Fruit fly (Drosophila melanogaster) whole organism, embryonic: ENCODE results near the gene CG7366.
A peak's percentile ranks its signal among the peaks of the same experiment; 100 is the strongest.
"Not testable (repeated sequence)": the region's sequence is repeated elsewhere in the genome, so short reads cannot be mapped to it uniquely, and the experiment has no call there.

Experiments used
- Adf1 ChIP-seq: fragments of 200-800 bp; sonication (Bioruptor generic); IDR thresholded peaks from 2 replicates; pipeline ENCODE4 v1.3.6; 2022; ENCODE audit warnings: missing biosample characterization, missing genetic modification characterization
- B-H1 ChIP-seq: fragments of 200-800 bp; sonication (Bioruptor generic); IDR thresholded peaks from 3 replicates; pipeline ENCODE4 v1.3.6; 2022; ENCODE audit warnings: missing biosample characterization, missing genetic modification characterization
- CG11456 ChIP-seq: fragments of 200-800 bp; sonication (Bioruptor generic); IDR thresholded peaks from 3 replicates; pipeline ENCODE4 v1.3.6; 2022; ENCODE audit warnings: missing biosample characterization, missing genetic modification characterization
- CG12236 ChIP-seq: fragments of 200-800 bp; sonication (Bioruptor generic); optimal IDR thresholded peaks from 2 replicates; lab custom pipeline; 2016; ENCODE audit warnings: missing biosample characterization, missing genetic modification characterization
- CG13296 ChIP-seq: fragments of 200-800 bp; sonication (Bioruptor generic); optimal IDR thresholded peaks from 3 replicates; lab custom pipeline; 2018; ENCODE audit warnings: missing biosample characterization, mild to moderate bottlenecking, missing genetic modification characterization
- CG13424 ChIP-seq: fragments of 200-800 bp; sonication (Bioruptor generic); optimal IDR thresholded peaks from 2 replicates; lab custom pipeline; 2019; ENCODE audit warnings: missing biosample characterization, mild to moderate bottlenecking, missing genetic modification characterization, moderate library complexity
- CG14965 ChIP-seq: fragments of 200-800 bp; sonication (Bioruptor generic); optimal IDR thresholded peaks from 2 replicates; lab custom pipeline; 2016; ENCODE audit warnings: missing biosample characterization, missing genetic modification characterization, borderline replicate concordance
- CG17829 ChIP-seq: fragments of 200-800 bp; optimal IDR thresholded peaks from 2 replicates; lab custom pipeline; 2019; ENCODE audit warnings: missing biosample characterization, mild to moderate bottlenecking, missing genetic modification characterization, moderate library complexity
- CG6654 ChIP-seq: fragments of 200-800 bp; sonication (Bioruptor generic); optimal IDR thresholded peaks from 2 replicates; lab custom pipeline; 2017; ENCODE audit warnings: missing biosample characterization, mild to moderate bottlenecking, missing genetic modification characterization
- CG7928 ChIP-seq: fragments of 200-800 bp; sonication (Bioruptor generic); optimal IDR thresholded peaks from 2 replicates; lab custom pipeline; 2017; ENCODE audit warnings: missing biosample characterization, mild to moderate bottlenecking, missing genetic modification characterization
- CG8924 ChIP-seq: fragments of 200-800 bp; optimal IDR thresholded peaks from 3 replicates; lab custom pipeline; 2019; ENCODE audit warnings: missing biosample characterization, mild to moderate bottlenecking, missing genetic modification characterization, moderate library complexity
- Dbx ChIP-seq: fragments of 200-800 bp; sonication (Bioruptor generic); IDR thresholded peaks from 3 replicates; pipeline ENCODE4 v1.3.6; 2022; ENCODE audit warnings: missing biosample characterization, missing genetic modification characterization
- Dfd ChIP-seq, 2 experiments: fragments of >200 bp; optimal IDR thresholded peaks; 2 replicates each; lab custom pipeline; 2017; ENCODE audit warnings: missing biosample characterization in 2 of 2, missing genetic modification characterization in 2 of 2
- Dref ChIP-seq: fragments of 200-800 bp; sonication (Bioruptor generic); IDR thresholded peaks from 2 replicates; pipeline ENCODE4 v1.3.6; 2022; ENCODE audit warnings: missing biosample characterization, missing genetic modification characterization
- E2f1 ChIP-seq: fragments of 200-800 bp; sonication (Bioruptor generic); IDR thresholded peaks from 2 replicates; pipeline ENCODE4 v1.3.6; 2022; ENCODE audit warnings: missing biosample characterization, missing genetic modification characterization
- HLH4C ChIP-seq: fragments of 200-800 bp; sonication (Bioruptor generic); IDR thresholded peaks from 3 replicates; pipeline ENCODE4 v1.3.6; 2022; ENCODE audit warnings: missing biosample characterization, missing genetic modification characterization; ENCODE audit not compliant: partially characterized antibody
- Hand ChIP-seq: fragments of 200-800 bp; sonication (Bioruptor generic); optimal IDR thresholded peaks from 2 replicates; lab custom pipeline; 2017; ENCODE audit warnings: mild to moderate bottlenecking, missing biosample characterization, missing genetic modification reagents, missing genetic modification characterization
- Hmr ChIP-seq: fragments of 200-800 bp; sonication (Bioruptor generic); optimal IDR thresholded peaks from 3 replicates; lab custom pipeline; 2017; ENCODE audit warnings: mild to moderate bottlenecking, missing biosample characterization, missing genetic modification reagents, missing genetic modification characterization
- Nf-YC ChIP-seq: fragments of 200-800 bp; optimal IDR thresholded peaks from 3 replicates; lab custom pipeline; 2019; ENCODE audit warnings: missing biosample characterization, mild to moderate bottlenecking, missing genetic modification characterization, moderate library complexity
- Oaz ChIP-seq: fragments of 200-800 bp; sonication (Bioruptor generic); IDR thresholded peaks from 2 replicates; pipeline ENCODE4 v1.3.6; 2022; ENCODE audit warnings: missing biosample characterization, missing genetic modification characterization
- Sox102F ChIP-seq: fragments of 200-800 bp; sonication (Bioruptor generic); optimal IDR thresholded peaks from 2 replicates; lab custom pipeline; 2018; ENCODE audit warnings: missing biosample characterization, mild to moderate bottlenecking, missing genetic modification characterization, moderate library complexity
- Sry-β ChIP-seq: fragments of 200-800 bp; sonication (Bioruptor generic); optimal IDR thresholded peaks from 2 replicates; lab custom pipeline; 2018; ENCODE audit warnings: missing biosample characterization, mild to moderate bottlenecking, missing genetic modification characterization, moderate library complexity
- ara ChIP-seq: fragments of 200-800 bp; sonication (Bioruptor generic); IDR thresholded peaks from 2 replicates; pipeline ENCODE4 v1.3.6; 2022; ENCODE audit warnings: missing biosample characterization, missing genetic modification characterization
- bab2 ChIP-seq: fragments of 200-800 bp; sonication (Bioruptor generic); optimal IDR thresholded peaks from 2 replicates; lab custom pipeline; 2016; ENCODE audit warnings: missing biosample characterization, missing genetic modification characterization
- cg ChIP-seq: fragments of 200-800 bp; sonication (Bioruptor generic); optimal IDR thresholded peaks from 3 replicates; lab custom pipeline; 2019; ENCODE audit warnings: missing biosample characterization, mild to moderate bottlenecking, missing genetic modification characterization, moderate library complexity
- chif ChIP-seq, 2 experiments: fragments of 200-800 bp; sonication (Bioruptor generic); optimal IDR thresholded peaks; 3 replicates each; lab custom pipeline; 2016; ENCODE audit warnings: missing biosample characterization in 2 of 2, missing genetic modification characterization in 2 of 2
- gem ChIP-seq: fragments of 200-800 bp; sonication (Bioruptor generic); optimal IDR thresholded peaks from 2 replicates; lab custom pipeline; 2019; ENCODE audit warnings: missing biosample characterization, mild to moderate bottlenecking, missing genetic modification characterization, moderate library complexity
- hb ChIP-seq: fragments of 200-800 bp; sonication (Bioruptor generic); IDR thresholded peaks from 3 replicates; pipeline ENCODE4 v1.3.6; 2022; ENCODE audit warnings: missing biosample characterization, missing genetic modification characterization; ENCODE audit not compliant: partially characterized antibody
- lab ChIP-seq: fragments of 200-800 bp; sonication (Bioruptor generic); optimal IDR thresholded peaks from 3 replicates; lab custom pipeline; 2017; ENCODE audit warnings: missing biosample characterization, missing genetic modification characterization, mild to moderate bottlenecking, moderate library complexity, missing genetic modification reagents
- peb ChIP-seq: fragments of 200-800 bp; sonication (Bioruptor generic); IDR thresholded peaks from 2 replicates; pipeline ENCODE4 v1.3.6; 2022; ENCODE audit warnings: missing biosample characterization, missing genetic modification characterization
- row ChIP-seq: fragments of 200-800 bp; sonication (Bioruptor generic); IDR thresholded peaks from 3 replicates; pipeline ENCODE4 v1.3.6; 2022; ENCODE audit warnings: missing biosample characterization, missing genetic modification characterization
- stwl ChIP-seq: fragments of 200-800 bp; sonication (Bioruptor generic); optimal IDR thresholded peaks from 3 replicates; lab custom pipeline; 2018; ENCODE audit warnings: missing biosample characterization, mild to moderate bottlenecking, missing genetic modification characterization, moderate library complexity
- tap ChIP-seq: fragments of 200-800 bp; optimal IDR thresholded peaks from 3 replicates; lab custom pipeline; 2019; ENCODE audit warnings: missing biosample characterization, mild to moderate bottlenecking, missing genetic modification characterization, moderate library complexity
- vvl ChIP-seq: fragments of 200-800 bp; sonication (Bioruptor generic); IDR thresholded peaks from 2 replicates; pipeline ENCODE4 v1.3.6; 2022; ENCODE audit warnings: missing biosample characterization, missing genetic modification characterization
- z ChIP-seq: fragments of 200-800 bp; sonication (Bioruptor generic); IDR thresholded peaks from 3 replicates; pipeline ENCODE4 v1.3.6; 2022; ENCODE audit warnings: missing biosample characterization, missing genetic modification characterization

Gene CG7366

DNA sequence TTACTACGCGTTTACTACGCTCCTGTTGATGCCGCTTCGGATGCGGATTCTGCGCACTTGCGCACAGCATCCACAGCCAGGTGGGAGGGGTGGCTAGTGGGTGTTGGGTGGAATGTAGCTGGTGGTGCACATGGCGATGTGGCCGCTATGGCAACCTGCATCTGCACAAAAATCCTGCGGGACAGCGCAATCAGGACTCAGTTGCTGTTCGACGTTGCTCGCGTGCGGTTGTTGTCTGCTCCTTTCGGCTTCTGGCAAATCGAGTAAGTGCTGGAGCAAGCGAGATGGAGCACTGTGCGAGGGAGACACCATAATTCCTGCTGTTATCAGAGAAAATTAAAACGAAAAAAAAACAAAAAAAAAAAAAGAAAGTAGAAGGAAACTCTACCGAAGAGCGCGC, 38.7 kb upstream of the CG7366 start (continued):
- TF ChIP-seq Nf-YC (tag; lab: Kevin White, UChicago) (no peak), CG13296 (GFP tag; lab: Kevin White, UChicago) (no peak), CG7928 (GFP tag; lab: Kevin White, UChicago) (no peak), z (GFP tag; lab: Robert Waterston, UW) (no peak), HLH4C (GFP tag; lab: Robert Waterston, UW) (0 out of 3 replicates have a peak, but pooled peaks have one; percentile 18), CG11456 (GFP tag; lab: Robert Waterston, UW) (0 out of 3 replicates have a peak, but pooled peaks have one; percentile 52), Oaz (no peak), CG6654 (no peak), Dbx (GFP tag; lab: Robert Waterston, UW) (no peak; the same call in 2 of the 3 replicates), ara (GFP tag; lab: Robert Waterston, UW) (no peak), Dfd (GFP tag; optimal IDR thresholded peaks at IDR 0.05; lab: Kevin White, UChicago) (no peak), E2f1 (GFP tag; lab: Robert Waterston, UW) (no peak), B-H1 (GFP tag; lab: Robert Waterston, UW) (no peak), peb (no peak), row (GFP tag; lab: Robert Waterston, UW) (no peak), gem (tag; lab: Kevin White, UChicago) (no peak), Dref (GFP tag; lab: Robert Waterston, UW) (0 out of 2 replicates have a peak, but pooled peaks have one; percentile 31), bab2 (GFP tag; lab: Kevin White, UChicago) (no peak), Adf1 (GFP tag; lab: Robert Waterston, UW) (peak; percentile 17; the same call in 1 of the 2 replicates), lab (GFP tag; lab: Kevin White, UChicago) (peak; percentile 1), hb (GFP tag; lab: Robert Waterston, UW) (no peak), Sry-β (GFP tag; lab: Kevin White, UChicago) (no peak)
- TF ChIP-seq, all 482 proteins: peak for 14

DNA sequence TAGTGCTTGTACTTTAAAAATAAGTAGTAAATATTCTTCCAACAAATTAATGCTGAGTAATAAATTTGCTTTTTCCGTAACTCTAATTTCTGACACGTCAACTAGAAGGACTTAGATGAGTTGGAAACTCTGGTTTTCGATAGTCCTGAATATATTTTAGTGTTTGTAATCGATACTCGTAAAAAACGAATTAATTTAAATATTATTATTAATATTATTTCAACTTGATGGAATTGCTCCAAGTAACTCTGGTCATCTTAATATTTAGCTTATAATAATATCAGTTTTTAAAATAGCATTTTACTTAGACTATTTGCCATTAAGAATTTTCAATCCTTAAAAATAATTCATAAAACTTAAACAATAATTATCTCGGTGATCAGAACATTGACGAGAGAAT, 38.3 kb upstream of the CG7366 start, which contains the start of gene CG7213:
TSS of gene CG7213 (minus strand) at position 101 of the 400 bp plus-strand sequence.
- TF ChIP-seq CG13424 (tag; lab: Kevin White, UChicago) (no peak), Hand (GFP tag; lab: Kevin White, UChicago) (no peak), chif (GFP tag; optimal IDR thresholded peaks at IDR 0.05; lab: Kevin White, UChicago) (no peak), vvl (GFP tag; lab: Robert Waterston, UW) (no peak), CG17829 (tag; lab: Kevin White, UChicago) (no peak), Hmr (GFP tag; lab: Kevin White, UChicago) (no peak), CG14965 (GFP tag; lab: Kevin White, UChicago) (no peak), Sox102F (GFP tag; lab: Kevin White, UChicago) (no peak)

DNA sequence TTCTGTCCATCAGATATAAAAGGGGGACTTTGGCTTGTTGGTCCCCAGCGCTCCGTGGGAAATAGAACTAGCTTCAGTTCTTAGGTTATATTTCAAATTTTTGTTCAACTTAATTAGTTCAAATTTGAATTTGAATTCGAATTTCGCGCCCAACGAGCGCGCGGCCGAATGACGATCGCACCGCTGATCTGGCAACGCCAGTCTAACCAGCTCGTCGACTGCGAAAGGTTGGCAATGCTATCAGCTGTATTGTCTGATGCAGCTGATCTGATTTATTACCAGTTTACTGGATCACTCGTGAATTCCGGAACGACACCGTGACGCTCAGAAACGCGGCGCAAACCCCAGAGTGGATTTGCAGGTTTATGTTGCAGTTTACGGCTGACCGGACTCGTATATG, 36.1 kb upstream of the CG7366 start, which contains the start of gene Dscam4:
TSS of gene Dscam4 (plus strand) at position 301 of the 400 bp plus-strand sequence.
- TF ChIP-seq tap; CG12236 (GFP tag; lab: Kevin White, UChicago); CG8924 (tag; lab: Kevin White, UChicago): not testable (repeated sequence)
- TF ChIP-seq, all 482 proteins: peak for 0; not testable (repeated sequence) for 482

DNA sequence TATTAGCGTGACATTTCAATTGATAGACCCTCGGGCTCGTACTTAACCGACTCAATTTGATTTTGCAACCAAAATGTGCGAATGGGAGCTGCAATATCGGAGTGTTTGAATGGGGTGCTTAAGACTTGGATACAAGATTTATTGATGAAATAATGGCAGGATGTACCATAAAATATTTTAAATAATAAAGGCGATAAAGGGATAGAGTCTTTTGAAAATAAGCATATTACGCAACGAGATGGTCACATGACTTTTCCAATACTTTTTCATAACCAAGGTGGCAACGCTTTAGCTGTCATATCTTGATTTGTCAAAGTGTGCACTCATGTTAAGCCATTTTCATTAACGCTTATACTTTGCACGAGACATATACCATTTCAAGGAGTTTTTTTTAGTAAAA, 26.7 kb upstream of the CG7366 start, which contains the start of gene eIF4E3:
TSS of gene eIF4E3 (plus strand) at position 301 of the 400 bp plus-strand sequence.
- TF ChIP-seq stwl, result peak; percentile 63
- TF ChIP-seq cg (GFP tag; lab: Kevin White, UChicago), result no peak
- TF ChIP-seq, all 482 proteins: peak for 1
